Worm (Caenorhabditis elegans) whole organism, L3 larva: ENCODE data around the gene K11H12.7.

Experiments
- fos-1 ChIP-seq: fragments of 150-350 bp; optimal IDR thresholded peaks from 2 replicates; lab custom pipeline; 2014; ENCODE audit warnings: missing biosample characterization, missing genetic modification characterization
- sea-2 ChIP-seq: fragments of 150-350 bp; sonication (generic microtip); optimal IDR thresholded peaks from 4 replicates; lab custom pipeline; 2014; ENCODE audit warnings: missing biosample characterization, missing genetic modification reagents, missing genetic modification characterization
- skn-1 ChIP-seq: fragments of 150-350 bp; optimal IDR thresholded peaks from 2 replicates; lab custom pipeline; 2014; ENCODE audit warnings: missing biosample characterization, missing genetic modification characterization

- no peak for TF ChIP-seq skn-1 (tag; lab: Kevin White, UChicago)
- TF ChIP-seq sea-2 (GFP tag; lab: Kevin White, UChicago) = no peak
- TF ChIP-seq fos-1 (tag; lab: Kevin White, UChicago) = no peak
These were observed 31.8 kb upstream of the K11H12.7 start for ce11 chrIV:633565-633964.
